Worm (Caenorhabditis elegans): ENCODE results near the gene his-1.

Gene his-1

ce11 chrV:16023051-16023450 is 19.3 kb upstream of the his-1 start, which contains the start of gene cwc-15:
TSS of gene cwc-15 (plus strand) at chrV:16023351.
- TF ChIP-seq gei-8 (GFP tag; optimal IDR thresholded peaks at IDR 0.05) = no peak
- TF ChIP-seq tra-1 (GFP tag; IDR thresholded peaks at IDR 0.05) = no peak
- no peak for TF ChIP-seq nhr-6 (tag; optimal IDR thresholded peaks at IDR 0.05)
- TF ChIP-seq sdz-12 (GFP tag; optimal IDR thresholded peaks at IDR 0.05) = no peak
- TF ChIP-seq ztf-7 (tag; optimal IDR thresholded peaks at IDR 0.05) = no peak
- no peak for TF ChIP-seq pha-4 (GFP tag; IDR thresholded peaks at IDR 0.05)
- no peak for TF ChIP-seq pha-4 (tag; optimal IDR thresholded peaks at IDR 0.05)
- TF ChIP-seq nhr-10 (tag; optimal IDR thresholded peaks at IDR 0.05) = no peak
- TF ChIP-seq hlh-30 (tag; optimal IDR thresholded peaks at IDR 0.05; ENCODE audit: insufficient read depth) = no peak
- TF ChIP-seq nhr-25 (tag; optimal IDR thresholded peaks at IDR 0.05; ENCODE audit: borderline replicate concordance, insufficient read depth) = no peak
- TF ChIP-seq dmd-8 (GFP tag; IDR thresholded peaks at IDR 0.05) = no peak
- TF ChIP-seq zip-11 (GFP tag; IDR thresholded peaks at IDR 0.05) = no peak
- TF ChIP-seq snpc-4 (tag; optimal IDR thresholded peaks at IDR 0.05) = no peak

ce11 chrV:16023559-16023958 is 18.8 kb upstream of the his-1 start:
- peak; percentile 51 for TF ChIP-seq set-16 (GFP tag; IDR thresholded peaks at IDR 0.05)
- TF ChIP-seq dmd-6 (GFP tag; IDR thresholded peaks at IDR 0.05) = no peak

ce11 chrV:16024300-16024699 is 18.0 kb upstream of the his-1 start, which contains the start of gene T10C6.6:
TSS of gene T10C6.6 (plus strand) at chrV:16024326.
- TF ChIP-seq aha-1 (tag) (no peak), snpc-4 (tag; optimal IDR thresholded peaks at IDR 0.05) (no peak), nhr-48 (tag; optimal IDR thresholded peaks at IDR 0.05) (no peak), tag-97 (GFP tag; IDR thresholded peaks at IDR 0.05) (no peak), vab-7 (GFP tag; IDR thresholded peaks at IDR 0.05) (no peak), ceh-44 (GFP tag; IDR thresholded peaks at IDR 0.05) (no peak), dpl-1 (GFP tag; optimal IDR thresholded peaks at IDR 0.05) (peak; percentile 8), Y48G9A.11 (GFP tag; IDR thresholded peaks at IDR 0.05) (no peak), ctbp-1 (GFP tag; IDR thresholded peaks at IDR 0.05) (no peak), lin-29 (GFP tag; IDR thresholded peaks at IDR 0.05) (no peak), F44E2.7 (GFP tag; IDR thresholded peaks at IDR 0.05) (no peak), jun-1 (tag; optimal IDR thresholded peaks at IDR 0.05) (no peak), arid-1 (GFP tag; conservative IDR thresholded peaks at IDR 0.05) (0 out of 2 replicates have a peak, but pooled peaks have one; percentile 33), zfp-2 (tag; optimal IDR thresholded peaks at IDR 0.05) (no peak), sdz-12 (GFP tag; optimal IDR thresholded peaks at IDR 0.05) (no peak), mep-1 (tag; optimal IDR thresholded peaks at IDR 0.05) (no peak), F10B5.3 (tag; optimal IDR thresholded peaks at IDR 0.05) (no peak), daf-19 (GFP tag; conservative IDR thresholded peaks at IDR 0.05) (0 out of 2 replicates have a peak, but pooled peaks have one; percentile 13), ces-1 (GFP tag; optimal IDR thresholded peaks at IDR 0.05) (no peak), daf-16 (GFP tag; optimal IDR thresholded peaks at IDR 0.05) (no peak), daf-16 (tag; optimal IDR thresholded peaks at IDR 0.05) (no peak), nhr-10 (tag; optimal IDR thresholded peaks at IDR 0.05) (no peak), mxl-2 (GFP tag; conservative IDR thresholded peaks at IDR 0.05) (no peak), tra-1 (GFP tag; IDR thresholded peaks at IDR 0.05) (no peak), F49E8.2 (tag; optimal IDR thresholded peaks at IDR 0.05; ENCODE audit: borderline replicate concordance) (peak; percentile 36), fos-1 (tag; optimal IDR thresholded peaks at IDR 0.05) (no peak), Y105C5A.15 (GFP tag; IDR thresholded peaks at IDR 0.05) (no peak), spr-3 (GFP tag; optimal IDR thresholded peaks at IDR 0.05) (no peak), dmd-6 (GFP tag; IDR thresholded peaks at IDR 0.05) (no peak), attf-4 (tag; optimal IDR thresholded peaks at IDR 0.05) (no peak)

Data from whole organism, L4 larva.